Fruit fly (Drosophila melanogaster) whole organism, embryonic: ENCODE measurements around the gene Upf1.
A peak's percentile ranks its signal among the peaks of the same experiment; 100 is the strongest.

Experiments used
- Ada2b ChIP-seq: fragments of 200-800 bp; sonication (Bioruptor generic); IDR thresholded peaks from 2 replicates; pipeline ENCODE4 v1.3.6; 2022; ENCODE audit warnings: missing biosample characterization, missing genetic modification characterization
- Aef1 ChIP-seq: fragments of 200-800 bp; sonication (Bioruptor generic); IDR thresholded peaks from 3 replicates; pipeline ENCODE4 v1.3.6; 2022; ENCODE audit warnings: missing biosample characterization, missing genetic modification characterization
- Antp ChIP-seq: fragments of 200-800 bp; sonication (Bioruptor generic); optimal IDR thresholded peaks from 3 replicates; lab custom pipeline; 2016; ENCODE audit warnings: missing biosample characterization, missing genetic modification characterization
- CG10431 ChIP-seq: fragments of 200-800 bp; sonication (Bioruptor generic); optimal IDR thresholded peaks from 3 replicates; lab custom pipeline; 2018; ENCODE audit warnings: missing biosample characterization, mild to moderate bottlenecking, missing genetic modification characterization
- CG13287 ChIP-seq: fragments of 200-800 bp; sonication (Bioruptor generic); IDR thresholded peaks from 2 replicates; pipeline ENCODE4 v1.3.6; 2022; ENCODE audit warnings: missing biosample characterization, missing genetic modification characterization; ENCODE audit not compliant: partially characterized antibody
- CG14710 ChIP-seq: fragments of 200-800 bp; sonication (Bioruptor generic); optimal IDR thresholded peaks from 3 replicates; lab custom pipeline; 2019; ENCODE audit warnings: missing biosample characterization, mild to moderate bottlenecking, missing genetic modification characterization, moderate library complexity
- CG14860 ChIP-seq: fragments of 200-800 bp; sonication (Bioruptor generic); IDR thresholded peaks from 3 replicates; pipeline ENCODE4 v1.3.6; 2022; ENCODE audit warnings: missing biosample characterization, missing genetic modification characterization; ENCODE audit not compliant: partially characterized antibody
- CG15696 ChIP-seq: fragments of 200-800 bp; sonication (Bioruptor generic); optimal IDR thresholded peaks from 2 replicates; lab custom pipeline; 2019; ENCODE audit warnings: missing biosample characterization, mild to moderate bottlenecking, missing genetic modification characterization, moderate library complexity
- CG1603 ChIP-seq: fragments of 200-800 bp; sonication (Bioruptor generic); optimal IDR thresholded peaks from 2 replicates; lab custom pipeline; 2019; ENCODE audit warnings: missing biosample characterization, mild to moderate bottlenecking, missing genetic modification characterization, moderate library complexity
- CG1647 ChIP-seq: fragments of 200-800 bp; sonication (Bioruptor generic); optimal IDR thresholded peaks from 3 replicates; lab custom pipeline; 2016; ENCODE audit warnings: missing biosample characterization, missing genetic modification characterization
- CG17186 ChIP-seq: fragments of 200-800 bp; sonication (Bioruptor generic); optimal IDR thresholded peaks from 3 replicates; lab custom pipeline; 2017; ENCODE audit warnings: missing biosample characterization, missing genetic modification reagents, missing genetic modification characterization
- CG17328 ChIP-seq: fragments of 200-800 bp; sonication (Bioruptor generic); IDR thresholded peaks from 2 replicates; pipeline ENCODE4 v1.3.6; 2022; ENCODE audit warnings: missing biosample characterization, missing genetic modification characterization
- CG18476 ChIP-seq: fragments of 200-800 bp; sonication (Bioruptor generic); optimal IDR thresholded peaks from 2 replicates; lab custom pipeline; 2016; ENCODE audit warnings: missing biosample characterization, mild to moderate bottlenecking, missing genetic modification characterization
- CG30431 ChIP-seq: fragments of 200-800 bp; sonication (Bioruptor generic); optimal IDR thresholded peaks from 2 replicates; lab custom pipeline; 2017; ENCODE audit warnings: missing biosample characterization, missing genetic modification characterization
- CG3065 ChIP-seq: fragments of 200-800 bp; sonication (Bioruptor generic); optimal IDR thresholded peaks from 2 replicates; lab custom pipeline; 2016; ENCODE audit warnings: missing biosample characterization, missing genetic modification characterization
- CG3281 ChIP-seq: fragments of 200-800 bp; sonication (Bioruptor generic); optimal IDR thresholded peaks from 3 replicates; lab custom pipeline; 2017; ENCODE audit warnings: missing biosample characterization, mild to moderate bottlenecking, missing genetic modification characterization
- CG33213 ChIP-seq: fragments of 200-800 bp; sonication (Bioruptor generic); optimal IDR thresholded peaks from 3 replicates; lab custom pipeline; 2016; ENCODE audit warnings: missing biosample characterization, missing genetic modification characterization
- CG3407 ChIP-seq: fragments of 200-800 bp; sonication (Bioruptor generic); optimal IDR thresholded peaks from 2 replicates; lab custom pipeline; 2018; ENCODE audit warnings: missing biosample characterization, mild to moderate bottlenecking, missing genetic modification characterization
- CG3838 ChIP-seq: fragments of 200-800 bp; sonication (Bioruptor generic); optimal IDR thresholded peaks from 3 replicates; lab custom pipeline; 2016; ENCODE audit warnings: missing biosample characterization, missing genetic modification characterization
- CG5180 ChIP-seq: fragments of 200-800 bp; sonication (Bioruptor generic); optimal IDR thresholded peaks from 3 replicates; lab custom pipeline; 2017; ENCODE audit warnings: missing biosample characterization, missing genetic modification characterization, mild to moderate bottlenecking, moderate library complexity, missing genetic modification reagents
- CG7556 ChIP-seq: fragments of 200-800 bp; sonication (Bioruptor generic); optimal IDR thresholded peaks from 2 replicates; lab custom pipeline; 2017; ENCODE audit warnings: missing biosample characterization, mild to moderate bottlenecking, missing genetic modification characterization
- CG8290 ChIP-seq, 3 experiments: fragments of 200-800 bp; sonication (Bioruptor generic); optimal IDR thresholded peaks; 2 replicates each; lab custom pipeline; 2016 to 2019; ENCODE audit warnings: missing biosample characterization in 3 of 3, missing genetic modification characterization in 3 of 3, mild to moderate bottlenecking in 2 of 3, moderate library complexity in 1 of 3
- CG9797 ChIP-seq: fragments of 200-800 bp; sonication (Bioruptor generic); optimal IDR thresholded peaks from 3 replicates; lab custom pipeline; 2018; ENCODE audit warnings: missing biosample characterization, mild to moderate bottlenecking, missing genetic modification characterization
- CG9932 ChIP-seq: fragments of 200-800 bp; sonication (Bioruptor generic); IDR thresholded peaks from 2 replicates; pipeline ENCODE4 v1.3.6; 2022; ENCODE audit warnings: missing biosample characterization, missing genetic modification characterization
- Dref ChIP-seq: fragments of 200-800 bp; sonication (Bioruptor generic); IDR thresholded peaks from 2 replicates; pipeline ENCODE4 v1.3.6; 2022; ENCODE audit warnings: missing biosample characterization, missing genetic modification characterization
- ERR ChIP-seq: fragments of 200-800 bp; sonication (Bioruptor generic); optimal IDR thresholded peaks from 2 replicates; lab custom pipeline; 2016; ENCODE audit warnings: missing biosample characterization, missing genetic modification characterization
- Ets65A ChIP-seq: fragments of 200-800 bp; sonication (Bioruptor generic); peaks from one replicate; lab custom pipeline; 2016; ENCODE audit warnings: missing biosample characterization, missing genetic modification characterization
- GATAe ChIP-seq: fragments of 200-800 bp; sonication (Bioruptor generic); conservative IDR thresholded peaks from 2 replicates; pipeline ENCODE4 v1.3.6; 2022; ENCODE audit warnings: missing biosample characterization, missing genetic modification characterization
- Hey ChIP-seq: fragments of 200-800 bp; sonication (Bioruptor generic); optimal IDR thresholded peaks from 3 replicates; lab custom pipeline; 2018; ENCODE audit warnings: missing biosample characterization, mild to moderate bottlenecking, missing genetic modification characterization
- NC2β ChIP-seq: fragments of 200-800 bp; sonication (Bioruptor generic); optimal IDR thresholded peaks from 2 replicates; lab custom pipeline; 2016; ENCODE audit warnings: missing biosample characterization, missing genetic modification characterization
- Oaz ChIP-seq: fragments of 200-800 bp; sonication (Bioruptor generic); IDR thresholded peaks from 2 replicates; pipeline ENCODE4 v1.3.6; 2022; ENCODE audit warnings: missing biosample characterization, missing genetic modification characterization
- Opbp ChIP-seq: fragments of 200-800 bp; sonication (Bioruptor generic); IDR thresholded peaks from 3 replicates; pipeline ENCODE4 v1.3.6; 2022; ENCODE audit warnings: missing biosample characterization, missing genetic modification characterization; ENCODE audit not compliant: partially characterized antibody
- Sin3A ChIP-seq: fragments of >200 bp; optimal IDR thresholded peaks from 2 replicates; lab custom pipeline; 2018
- az2 ChIP-seq: fragments of 200-800 bp; sonication (Bioruptor generic); optimal IDR thresholded peaks from 3 replicates; lab custom pipeline; 2016; ENCODE audit warnings: missing biosample characterization, missing genetic modification characterization
- crp ChIP-seq, 2 experiments: fragments of 200-800 bp; sonication (Bioruptor generic); optimal IDR thresholded peaks; 2 replicates in 1 of 2; 3 replicates in 1 of 2; lab custom pipeline; 2017; ENCODE audit warnings: missing biosample characterization in 2 of 2, missing genetic modification characterization in 2 of 2, mild to moderate bottlenecking in 1 of 2, moderate library complexity in 1 of 2
- danr ChIP-seq: fragments of 200-800 bp; sonication (Bioruptor generic); IDR thresholded peaks from 2 replicates; pipeline ENCODE4 v1.3.6; 2022; ENCODE audit warnings: missing biosample characterization, missing genetic modification characterization
- ewg ChIP-seq: fragments of 200-800 bp; sonication (Bioruptor generic); optimal IDR thresholded peaks from 3 replicates; lab custom pipeline; 2017; ENCODE audit warnings: mild to moderate bottlenecking, missing biosample characterization, missing genetic modification reagents, missing genetic modification characterization
- gfzf ChIP-seq: fragments of 200-800 bp; sonication (Bioruptor generic); optimal IDR thresholded peaks from 2 replicates; lab custom pipeline; 2016; ENCODE audit warnings: missing biosample characterization, mild to moderate bottlenecking, missing genetic modification characterization, moderate library complexity
- gsb-n ChIP-seq: fragments of 200-800 bp; sonication (Bioruptor generic); optimal IDR thresholded peaks from 3 replicates; lab custom pipeline; 2018; ENCODE audit warnings: missing biosample characterization, mild to moderate bottlenecking, missing genetic modification characterization
- nau ChIP-seq: fragments of 200-800 bp; sonication (Bioruptor generic); optimal IDR thresholded peaks from 3 replicates; lab custom pipeline; 2017; ENCODE audit warnings: missing biosample characterization, mild to moderate bottlenecking, missing genetic modification characterization, missing genetic modification reagents
- nerfin-1 ChIP-seq: fragments of 200-800 bp; sonication (Bioruptor generic); optimal IDR thresholded peaks from 3 replicates; lab custom pipeline; 2019; ENCODE audit warnings: missing biosample characterization, mild to moderate bottlenecking, missing genetic modification characterization, moderate library complexity
- pho ChIP-seq: fragments of 200-800 bp; sonication (Bioruptor generic); optimal IDR thresholded peaks from 2 replicates; lab custom pipeline; 2016; ENCODE audit warnings: missing biosample characterization, missing genetic modification characterization
- rib ChIP-seq: fragments of 200-800 bp; sonication (Bioruptor generic); IDR thresholded peaks from 2 replicates; pipeline ENCODE4 v1.3.6; 2022; ENCODE audit warnings: missing biosample characterization, missing genetic modification characterization
- sc ChIP-seq, 3 experiments: fragments of >200 bp in 2 of 3; fragments of 200-800 bp in 1 of 3; sonication (Bioruptor generic) in 1 of 3; optimal IDR thresholded peaks; 2 replicates in 2 of 3; 3 replicates in 1 of 3; lab custom pipeline; 2017; ENCODE audit warnings: mild to moderate bottlenecking in 1 of 3, missing biosample characterization in 1 of 3, missing genetic modification characterization in 1 of 3, missing genetic modification reagents in 1 of 3
- sima ChIP-seq: fragments of 200-800 bp; sonication (Bioruptor generic); optimal IDR thresholded peaks from 2 replicates; lab custom pipeline; 2016; ENCODE audit warnings: missing biosample characterization, missing genetic modification characterization
- ssp ChIP-seq: fragments of 200-800 bp; sonication (Bioruptor generic); IDR thresholded peaks from 2 replicates; pipeline ENCODE4 v1.3.6; 2022; ENCODE audit warnings: missing biosample characterization, missing genetic modification characterization
- tap ChIP-seq: fragments of 200-800 bp; optimal IDR thresholded peaks from 3 replicates; lab custom pipeline; 2019; ENCODE audit warnings: missing biosample characterization, mild to moderate bottlenecking, missing genetic modification characterization, moderate library complexity
- trem ChIP-seq: fragments of 200-800 bp; optimal IDR thresholded peaks from 3 replicates; lab custom pipeline; 2019; ENCODE audit warnings: missing biosample characterization, mild to moderate bottlenecking, missing genetic modification characterization, moderate library complexity
- tx ChIP-seq: fragments of 200-800 bp; sonication (Bioruptor generic); optimal IDR thresholded peaks from 2 replicates; lab custom pipeline; 2016; ENCODE audit warnings: missing biosample characterization, missing genetic modification characterization
- zen2 ChIP-seq: fragments of 200-800 bp; sonication (Bioruptor generic); IDR thresholded peaks from 3 replicates; pipeline ENCODE4 v1.3.6; 2022; ENCODE audit warnings: missing biosample characterization, missing genetic modification characterization; ENCODE audit not compliant: partially characterized antibody

Upf1 gene

DNA sequence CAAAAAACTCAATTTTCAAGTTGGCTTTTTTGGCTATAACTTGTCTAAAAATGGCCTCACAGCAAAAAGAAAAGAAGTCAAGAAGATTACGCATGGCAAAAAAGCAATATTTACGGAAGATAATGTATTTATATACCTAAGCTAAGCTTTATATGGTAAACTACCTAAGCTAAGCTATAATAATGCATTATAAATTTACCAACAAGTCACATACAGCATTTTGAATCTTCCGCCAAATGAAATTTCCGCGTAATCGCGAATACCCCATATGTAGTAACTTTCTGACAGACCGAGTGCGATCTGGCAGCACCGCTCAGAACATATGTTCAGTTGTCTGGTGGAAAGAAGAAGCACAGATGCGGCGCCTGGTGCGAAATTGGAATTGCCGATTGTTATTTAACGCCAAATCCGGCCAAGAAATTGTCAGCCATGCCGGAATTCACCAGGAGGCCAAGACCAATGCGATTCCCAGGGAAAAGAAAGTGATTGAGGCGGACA is 13.4 kb downstream of the Upf1 start, which contains the start of gene sicily (continued):
- no peak for TF ChIP-seq CG1603 (tag; lab: Kevin White, UChicago)
- no peak for TF ChIP-seq Antp
- TF ChIP-seq trem (tag; lab: Kevin White, UChicago), result peak; percentile 34
- no peak for TF ChIP-seq gsb-n
- no peak for TF ChIP-seq nau (GFP tag; lab: Kevin White, UChicago)
- no peak for TF ChIP-seq CG3407 (GFP tag; lab: Kevin White, UChicago)
- TF ChIP-seq rib (GFP tag; lab: Robert Waterston, UW), result no peak
- TF ChIP-seq CG14860 (GFP tag; lab: Robert Waterston, UW), result no peak
- no peak for TF ChIP-seq Ada2b (GFP tag; lab: Robert Waterston, UW)
- no peak for TF ChIP-seq Ets65A (GFP tag; lab: Kevin White, UChicago)
- TF ChIP-seq NC2β (GFP tag; lab: Kevin White, UChicago), result no peak
- no peak for TF ChIP-seq zen2 (GFP tag; lab: Robert Waterston, UW)
- TF ChIP-seq CG30431 (GFP tag; lab: Kevin White, UChicago), result no peak
- TF ChIP-seq Oaz (GFP tag; lab: Robert Waterston, UW), result no peak
- peak; percentile 28 for TF ChIP-seq CG17186 (GFP tag; lab: Kevin White, UChicago)
- TF ChIP-seq CG8290 (GFP tag; optimal IDR thresholded peaks at IDR 0.05; lab: Kevin White, UChicago), result no peak
- TF ChIP-seq CG8290 (tag; optimal IDR thresholded peaks at IDR 0.05; lab: Kevin White, UChicago), result no peak
- no peak for TF ChIP-seq GATAe
- TF ChIP-seq CG9932 (GFP tag; lab: Robert Waterston, UW), result 0 out of 2 replicates have a peak, but pooled peaks have one; percentile 23
- no peak for TF ChIP-seq CG5180 (GFP tag; lab: Kevin White, UChicago)
- TF ChIP-seq Dref (GFP tag; lab: Robert Waterston, UW), result peak; percentile 45
- TF ChIP-seq CG13287 (GFP tag; lab: Robert Waterston, UW), result peak; percentile 51
- no peak for TF ChIP-seq ERR (GFP tag; lab: Kevin White, UChicago)
- TF ChIP-seq CG14710 (tag; lab: Kevin White, UChicago), result peak; percentile 3
- TF ChIP-seq Aef1 (GFP tag; lab: Robert Waterston, UW), result no peak
- no peak for TF ChIP-seq pho
- no peak for TF ChIP-seq danr (GFP tag; lab: Robert Waterston, UW)
- TF ChIP-seq Sin3A (lab: Kevin White, UChicago), result peak; percentile 5
- no peak for TF ChIP-seq Opbp (GFP tag; lab: Robert Waterston, UW)
- TF ChIP-seq tap (tag; lab: Kevin White, UChicago), result no peak
- TF ChIP-seq nerfin-1 (tag; lab: Kevin White, UChicago), result no peak
- TF ChIP-seq CG33213 (GFP tag; lab: Kevin White, UChicago), result no peak
- TF ChIP-seq tx (GFP tag; lab: Kevin White, UChicago), result no peak
- no peak for TF ChIP-seq Hey
- TF ChIP-seq CG1647, result no peak
- no peak for TF ChIP-seq CG15696 (tag; lab: Kevin White, UChicago)
- TF ChIP-seq crp (GFP tag; optimal IDR thresholded peaks at IDR 0.05; lab: Kevin White, UChicago), result peak; percentile 69 to 95
- TF ChIP-seq gfzf (GFP tag; lab: Kevin White, UChicago), result peak; percentile 30
- TF ChIP-seq CG3065, result no peak
- TF ChIP-seq az2 (GFP tag; lab: Kevin White, UChicago), result no peak
- TF ChIP-seq CG3838 (GFP tag; lab: Kevin White, UChicago), result no peak
- no peak for TF ChIP-seq CG3281
- TF ChIP-seq ssp, result no peak
- no peak for TF ChIP-seq CG10431 (GFP tag; lab: Kevin White, UChicago)
- no peak for TF ChIP-seq CG7556 (GFP tag; lab: Kevin White, UChicago)
- no peak for TF ChIP-seq sima (GFP tag; lab: Kevin White, UChicago)
- TF ChIP-seq sc (optimal IDR thresholded peaks at IDR 0.05; lab: Kevin White, UChicago), result no peak
- TF ChIP-seq sc (GFP tag; optimal IDR thresholded peaks at IDR 0.05; lab: Kevin White, UChicago), result no peak
- TF ChIP-seq CG17328, result no peak
- no peak for TF ChIP-seq ewg (GFP tag; lab: Kevin White, UChicago)
- TF ChIP-seq CG9797, result peak; percentile 25
- no peak for TF ChIP-seq CG18476
